Worm (Caenorhabditis elegans) whole organism, mixed stage, embryonic: ENCODE results near the gene T13A10.2.

Experiments
- flh-1 ChIP-seq: fragments of 200-800 bp; sonication (Bioruptor generic); optimal IDR thresholded peaks from 2 replicates; lab custom pipeline; 2018; ENCODE audit warnings: mild to moderate bottlenecking, missing genetic modification characterization, moderate library complexity, missing compliant biosample characterization
- lsy-2 ChIP-seq: fragments of 150-350 bp; optimal IDR thresholded peaks from 2 replicates; lab custom pipeline; 2014; ENCODE audit warnings: missing biosample characterization, missing genetic modification characterization
- mab-5 ChIP-seq: fragments of 150-350 bp; optimal IDR thresholded peaks from 2 replicates; lab custom pipeline; 2014; ENCODE audit warnings: missing biosample characterization, missing genetic modification characterization
- nhr-12 ChIP-seq: fragments of 150-350 bp; optimal IDR thresholded peaks from 2 replicates; lab custom pipeline; 2014; ENCODE audit warnings: missing biosample characterization, missing genetic modification characterization
- nhr-2 ChIP-seq: fragments of 150-350 bp; optimal IDR thresholded peaks from 2 replicates; lab custom pipeline; 2014; ENCODE audit warnings: missing biosample characterization, missing genetic modification characterization
- nhr-28 ChIP-seq: fragments of 150-350 bp; optimal IDR thresholded peaks from 2 replicates; lab custom pipeline; 2014; ENCODE audit warnings: missing biosample characterization, missing genetic modification characterization
- unc-120 ChIP-seq: sonication (generic microtip); optimal IDR thresholded peaks from 2 replicates; lab custom pipeline; 2017; ENCODE audit warnings: missing genetic modification characterization, missing compliant biosample characterization; ENCODE audit not compliant: poor library complexity, severe bottlenecking
- unc-39 ChIP-seq: fragments of 150-350 bp; optimal IDR thresholded peaks from 2 replicates; lab custom pipeline; 2014; ENCODE audit warnings: missing biosample characterization, missing genetic modification characterization
- ztf-11 ChIP-seq: fragments of 150-350 bp; optimal IDR thresholded peaks from 2 replicates; lab custom pipeline; 2014; ENCODE audit warnings: missing biosample characterization, missing genetic modification characterization

- TF ChIP-seq ztf-11 (tag; lab: Kevin White, UChicago) (no peak), lsy-2 (tag; lab: Kevin White, UChicago) (no peak), unc-120 (tag; lab: Kevin White, UChicago) (no peak), flh-1 (GFP tag; lab: Kevin White, UChicago) (no peak), mab-5 (tag; lab: Kevin White, UChicago) (no peak), nhr-12 (tag; lab: Kevin White, UChicago) (no peak), nhr-28 (tag; lab: Kevin White, UChicago) (no peak), unc-39 (no peak), nhr-2 (tag; lab: Kevin White, UChicago) (no peak)
These were observed 6.6 kb downstream of the T13A10.2 start, which contains the start of gene nlp-16 for ce11 chrIV:6259732-6260131.
